Worm (Caenorhabditis elegans) whole organism, young adult: Measurements from ENCODE around the gene rme-2.

Experiments
- B0261.1 ChIP-seq: sonication (generic microtip); optimal IDR thresholded peaks from 2 replicates; lab custom pipeline; 2016; ENCODE audit warnings: mild to moderate bottlenecking, missing genetic modification characterization, moderate library complexity, missing compliant biosample characterization
- F10E7.11 ChIP-seq: sonication (generic microtip); optimal IDR thresholded peaks from 2 replicates; lab custom pipeline; 2017; ENCODE audit warnings: mild to moderate bottlenecking, missing genetic modification characterization, moderate library complexity, missing compliant biosample characterization
- F22D6.2 ChIP-seq: sonication (generic microtip); optimal IDR thresholded peaks from 2 replicates; lab custom pipeline; 2016; ENCODE audit warnings: mild to moderate bottlenecking, missing genetic modification characterization, missing compliant biosample characterization
- F39B2.1 ChIP-seq: fragments of 200-800 bp; sonication (Bioruptor generic); IDR thresholded peaks from 2 replicates; pipeline ENCODE4 v1.3.6; 2022; ENCODE audit warnings: missing genetic modification reagents, missing genetic modification characterization, missing compliant biosample characterization
- F49E8.2 ChIP-seq: sonication (generic microtip); optimal IDR thresholded peaks from 3 replicates; lab custom pipeline; 2017; ENCODE audit warnings: missing genetic modification characterization, mild to moderate bottlenecking, missing compliant biosample characterization, antibody characterized with exemption, moderate library complexity; ENCODE audit not compliant: insufficient read depth
- F57C9.4 ChIP-seq: sonication (generic microtip); optimal IDR thresholded peaks from 2 replicates; lab custom pipeline; 2017; ENCODE audit warnings: mild to moderate bottlenecking, missing genetic modification characterization, missing compliant biosample characterization
- K12H6.12 ChIP-seq: fragments of 200-800 bp; sonication (Bioruptor generic); optimal IDR thresholded peaks from 2 replicates; lab custom pipeline; 2018; ENCODE audit warnings: mild to moderate bottlenecking, missing genetic modification characterization, missing compliant biosample characterization
- T26A5.8 ChIP-seq: sonication (generic microtip); optimal IDR thresholded peaks from 2 replicates; lab custom pipeline; 2016; ENCODE audit warnings: missing genetic modification characterization, missing compliant biosample characterization
- Y53G8AR.9 ChIP-seq: fragments of 200-800 bp; sonication (Bioruptor generic); conservative IDR thresholded peaks from 2 replicates; pipeline ENCODE4 v1.3.6; 2022; ENCODE audit warnings: missing genetic modification reagents, missing genetic modification characterization, missing compliant biosample characterization
- Y56A3A.18 ChIP-seq: fragments of 200-800 bp; sonication (Bioruptor generic); IDR thresholded peaks from 2 replicates; pipeline ENCODE4 v1.3.6; 2022; ENCODE audit warnings: missing genetic modification reagents, missing genetic modification characterization, missing compliant biosample characterization
- Y67H2A.10 ChIP-seq: fragments of 200-800 bp; sonication (Bioruptor generic); conservative IDR thresholded peaks from 2 replicates; pipeline ENCODE4 v1.3.6; 2022; ENCODE audit warnings: missing genetic modification reagents, missing genetic modification characterization, missing compliant biosample characterization
- Y95B8A.8 ChIP-seq: fragments of 200-800 bp; sonication (Bioruptor generic); IDR thresholded peaks from 2 replicates; pipeline ENCODE4 v1.3.6; 2022; ENCODE audit warnings: missing genetic modification reagents, missing genetic modification characterization, missing compliant biosample characterization
- atf-7 ChIP-seq: sonication (generic microtip); optimal IDR thresholded peaks from 2 replicates; lab custom pipeline; 2017; ENCODE audit warnings: mild to moderate bottlenecking, missing genetic modification characterization, missing compliant biosample characterization
- attf-3 ChIP-seq: fragments of 200-800 bp; sonication (Bioruptor generic); conservative IDR thresholded peaks from 2 replicates; pipeline ENCODE4 v1.3.6; 2022; ENCODE audit warnings: missing genetic modification reagents, missing genetic modification characterization, missing compliant biosample characterization
- bed-2 ChIP-seq: fragments of 200-800 bp; sonication (Bioruptor generic); IDR thresholded peaks from 2 replicates; pipeline ENCODE4 v1.3.6; 2022; ENCODE audit warnings: missing genetic modification reagents, missing genetic modification characterization, missing compliant biosample characterization
- ceh-58 ChIP-seq: fragments of 200-800 bp; sonication (Bioruptor generic); IDR thresholded peaks from 2 replicates; pipeline ENCODE4 v1.3.6; 2022; ENCODE audit warnings: missing genetic modification characterization, missing compliant biosample characterization
- ceh-91 ChIP-seq: fragments of 200-800 bp; sonication (Bioruptor generic); IDR thresholded peaks from 2 replicates; pipeline ENCODE4 v1.3.6; 2022; ENCODE audit warnings: missing genetic modification reagents, missing genetic modification characterization, missing compliant biosample characterization
- dpl-1 ChIP-seq: fragments of 150-350 bp; optimal IDR thresholded peaks from 2 replicates; lab custom pipeline; 2014; ENCODE audit warnings: missing biosample characterization, missing genetic modification reagents, missing genetic modification characterization
- egl-18 ChIP-seq: fragments of 200-800 bp; sonication (Bioruptor generic); IDR thresholded peaks from 2 replicates; pipeline ENCODE4 v1.3.6; 2022; ENCODE audit warnings: missing genetic modification reagents, missing genetic modification characterization, missing compliant biosample characterization
- egl-44 ChIP-seq: fragments of 200-800 bp; sonication (Bioruptor generic); IDR thresholded peaks from 2 replicates; pipeline ENCODE4 v1.3.6; 2022; ENCODE audit warnings: missing genetic modification reagents, missing genetic modification characterization, missing compliant biosample characterization
- ekl-4 ChIP-seq: fragments of 200-800 bp; sonication (Bioruptor generic); IDR thresholded peaks from 2 replicates; pipeline ENCODE4 v1.3.6; 2022; ENCODE audit warnings: missing genetic modification reagents, missing genetic modification characterization, missing compliant biosample characterization
- ets-4 ChIP-seq: fragments of 200-800 bp; sonication (Bioruptor generic); optimal IDR thresholded peaks from 2 replicates; lab custom pipeline; 2018; ENCODE audit warnings: mild to moderate bottlenecking, missing genetic modification characterization, missing compliant biosample characterization
- him-1 ChIP-seq: sonication (generic microtip); optimal IDR thresholded peaks from 2 replicates; lab custom pipeline; 2016; ENCODE audit warnings: missing genotype, missing genetic modification reagents, missing genetic modification characterization, missing compliant biosample characterization
- hmg-1.2 ChIP-seq: fragments of 200-800 bp; sonication (Bioruptor generic); IDR thresholded peaks from 2 replicates; pipeline ENCODE4 v1.3.6; 2022; ENCODE audit warnings: missing genetic modification reagents, missing genetic modification characterization, missing compliant biosample characterization
- hmg-20 ChIP-seq: fragments of 200-800 bp; sonication (Bioruptor generic); IDR thresholded peaks from 2 replicates; pipeline ENCODE4 v1.3.6; 2022; ENCODE audit warnings: missing genetic modification reagents, missing genetic modification characterization, missing compliant biosample characterization
- hrde-1 ChIP-seq: sonication (generic microtip); optimal IDR thresholded peaks from 2 replicates; lab custom pipeline; 2016; ENCODE audit warnings: missing genetic modification characterization, mild to moderate bottlenecking, missing compliant biosample characterization, moderate library complexity, missing genotype, missing genetic modification reagents, borderline replicate concordance
- hsf-1 ChIP-seq: fragments of 200-800 bp; sonication (Bioruptor generic); IDR thresholded peaks from 2 replicates; pipeline ENCODE4 v1.3.6; 2022; ENCODE audit warnings: missing genetic modification reagents, missing genetic modification characterization, missing compliant biosample characterization
- let-607 ChIP-seq, 2 experiments: fragments of 200-800 bp in 1 of 2; sonication (Bioruptor generic) in 1 of 2; sonication (generic microtip) in 1 of 2; optimal IDR thresholded peaks; 2 replicates each; lab custom pipeline; 2016 to 2018; ENCODE audit warnings: mild to moderate bottlenecking in 2 of 2, missing compliant biosample characterization in 2 of 2, missing genetic modification characterization in 2 of 2, moderate library complexity in 2 of 2, missing genotype in 1 of 2
- lin-54 ChIP-seq: fragments of 200-800 bp; sonication (Bioruptor generic); optimal IDR thresholded peaks from 2 replicates; lab custom pipeline; 2018; ENCODE audit warnings: mild to moderate bottlenecking, missing genetic modification characterization, missing compliant biosample characterization
- lir-1 ChIP-seq: fragments of 200-800 bp; sonication (Bioruptor generic); conservative IDR thresholded peaks from 2 replicates; pipeline ENCODE4 v1.3.6; 2022; ENCODE audit warnings: missing genetic modification reagents, missing genetic modification characterization, missing compliant biosample characterization
- madf-3 ChIP-seq: fragments of 200-800 bp; sonication (Bioruptor generic); IDR thresholded peaks from 2 replicates; pipeline ENCODE4 v1.3.6; 2022; ENCODE audit warnings: missing genetic modification reagents, missing genetic modification characterization, missing compliant biosample characterization
- nfya-1 ChIP-seq: sonication (generic microtip); optimal IDR thresholded peaks from 2 replicates; lab custom pipeline; 2017; ENCODE audit warnings: antibody characterized with exemption, missing compliant biosample characterization, missing genetic modification characterization, borderline replicate concordance; ENCODE audit not compliant: insufficient read depth
- nfya-2 ChIP-seq: fragments of 200-800 bp; sonication (Bioruptor generic); IDR thresholded peaks from 2 replicates; pipeline ENCODE4 v1.3.6; 2022; ENCODE audit warnings: missing genetic modification reagents, missing genetic modification characterization, missing compliant biosample characterization
- nfyb-1 ChIP-seq: fragments of 200-800 bp; sonication (Bioruptor generic); IDR thresholded peaks from 2 replicates; pipeline ENCODE4 v1.3.6; 2022; ENCODE audit warnings: missing genetic modification reagents, missing genetic modification characterization, missing compliant biosample characterization
- nhr-120 ChIP-seq: fragments of 200-800 bp; sonication (Bioruptor generic); IDR thresholded peaks from 2 replicates; pipeline ENCODE4 v1.3.6; 2022; ENCODE audit warnings: missing genetic modification characterization, missing compliant biosample characterization
- nhr-90 ChIP-seq: sonication (generic microtip); optimal IDR thresholded peaks from 2 replicates; lab custom pipeline; 2016; ENCODE audit warnings: missing genotype, mild to moderate bottlenecking, missing genetic modification characterization, missing compliant biosample characterization
- pha-4 ChIP-seq: fragments of 150-350 bp; sonication (generic microtip); optimal IDR thresholded peaks from 2 replicates; lab custom pipeline; 2014; ENCODE audit warnings: missing biosample characterization, missing genetic modification reagents, missing genetic modification characterization
- repo-1 ChIP-seq: sonication (generic microtip); optimal IDR thresholded peaks from 2 replicates; lab custom pipeline; 2017; ENCODE audit warnings: mild to moderate bottlenecking, missing genetic modification characterization, missing compliant biosample characterization
- rpc-1 ChIP-seq, 2 experiments: fragments of 150-350 bp in 1 of 2; sonication (generic microtip) in 1 of 2; optimal IDR thresholded peaks; 2 replicates each; lab custom pipeline; 2014 to 2018; ENCODE audit warnings: missing biosample characterization in 1 of 2, missing genetic modification characterization in 1 of 2, missing genetic modification reagents in 1 of 2, missing genotype in 1 of 2
- sea-2 ChIP-seq: fragments of 200-800 bp; sonication (Bioruptor generic); IDR thresholded peaks from 2 replicates; pipeline ENCODE4 v1.3.6; 2022; ENCODE audit warnings: missing genetic modification characterization, missing compliant biosample characterization
- snpc-1.3 ChIP-seq: sonication (generic microtip); optimal IDR thresholded peaks from 2 replicates; lab custom pipeline; 2017; ENCODE audit warnings: missing genetic modification characterization, mild to moderate bottlenecking, missing compliant biosample characterization, antibody characterized with exemption, moderate library complexity, missing genotype, missing genetic modification reagents; ENCODE audit not compliant: insufficient read depth
- somi-1 ChIP-seq: fragments of 200-800 bp; sonication (Bioruptor generic); optimal IDR thresholded peaks from 2 replicates; lab custom pipeline; 2018; ENCODE audit warnings: mild to moderate bottlenecking, missing genetic modification characterization, missing compliant biosample characterization
- sptf-2 ChIP-seq: fragments of 200-800 bp; sonication (Bioruptor generic); optimal IDR thresholded peaks from 2 replicates; lab custom pipeline; 2018; ENCODE audit warnings: mild to moderate bottlenecking, missing genetic modification characterization, missing compliant biosample characterization
- tbp1 ChIP-seq: fragments of 200-800 bp; sonication (Bioruptor generic); optimal IDR thresholded peaks from 2 replicates; lab custom pipeline; 2018; ENCODE audit warnings: mild to moderate bottlenecking, missing genetic modification characterization, missing compliant biosample characterization
- tlf-1 ChIP-seq: fragments of 200-800 bp; sonication (Bioruptor generic); optimal IDR thresholded peaks from 2 replicates; lab custom pipeline; 2018; ENCODE audit warnings: mild to moderate bottlenecking, missing genetic modification characterization, missing compliant biosample characterization
- unc-62 ChIP-seq: fragments of 150-350 bp; optimal IDR thresholded peaks from 2 replicates; lab custom pipeline; 2014; ENCODE audit warnings: missing biosample characterization, missing genetic modification reagents, missing genetic modification characterization
- zim-3 ChIP-seq: sonication (generic microtip); optimal IDR thresholded peaks from 2 replicates; lab custom pipeline; 2017; ENCODE audit warnings: mild to moderate bottlenecking, missing genetic modification characterization, moderate library complexity, missing compliant biosample characterization
- ztf-25 ChIP-seq: fragments of 200-800 bp; sonication (Bioruptor generic); IDR thresholded peaks from 2 replicates; pipeline ENCODE4 v1.3.6; 2022; ENCODE audit warnings: missing genetic modification reagents, missing genetic modification characterization, missing compliant biosample characterization

Gene rme-2

ce11 chrIV:5473098-5473497 is 3.3 kb downstream of the rme-2 start (continued):
- TF ChIP-seq ets-4 (no peak), lin-54 (GFP tag; lab: Kevin White, UChicago) (peak; percentile 39), dpl-1 (GFP tag; lab: Kevin White, UChicago) (no peak), ceh-91 (GFP tag; lab: Robert Waterston, UW) (0 out of 2 replicates have a peak, but pooled peaks have one; percentile 20), F39B2.1 (GFP tag; lab: Robert Waterston, UW) (no peak; the same call in 1 of the 2 replicates), attf-3 (GFP tag; lab: Robert Waterston, UW) (no peak), nfya-2 (GFP tag; lab: Robert Waterston, UW) (no peak; the same call in 1 of the 2 replicates), B0261.1 (tag; lab: Kevin White, UChicago) (no peak), him-1 (no peak), madf-3 (no peak), hsf-1 (GFP tag; lab: Robert Waterston, UW) (peak; percentile 25; the same call in 1 of the 2 replicates), nfyb-1 (GFP tag; lab: Robert Waterston, UW) (0 out of 2 replicates have a peak, but pooled peaks have one; percentile 8), snpc-1.3 (tag; lab: Kevin White, UChicago) (peak; percentile 67), atf-7 (tag; lab: Kevin White, UChicago) (no peak), nfya-1 (no peak), Y53G8AR.9 (peak; percentile 74; the same call in 1 of the 2 replicates), Y67H2A.10 (no peak), repo-1 (no peak), sea-2 (GFP tag; lab: Robert Waterston, UW) (no peak), Y56A3A.18 (GFP tag; lab: Robert Waterston, UW) (no peak), egl-44 (GFP tag; lab: Robert Waterston, UW) (no peak), K12H6.12 (tag; lab: Kevin White, UChicago) (no peak), nhr-120 (GFP tag; lab: Robert Waterston, UW) (no peak), tlf-1 (GFP tag; lab: Kevin White, UChicago) (peak; percentile 11), sptf-2 (GFP tag; lab: Kevin White, UChicago) (no peak), bed-2 (GFP tag; lab: Robert Waterston, UW) (no peak), nhr-90 (tag; lab: Kevin White, UChicago) (no peak), hmg-20 (no peak; the same call in 1 of the 2 replicates), lir-1 (GFP tag; lab: Robert Waterston, UW) (0 out of 2 replicates have a peak, but pooled peaks have one; percentile 48), ztf-25 (no peak), F10E7.11 (tag; lab: Kevin White, UChicago) (no peak), unc-62 (no peak), F57C9.4 (tag; lab: Kevin White, UChicago) (no peak), zim-3 (no peak), T26A5.8 (no peak), Y95B8A.8 (GFP tag; lab: Robert Waterston, UW) (0 out of 2 replicates have a peak, but pooled peaks have one; percentile 60), rpc-1 (optimal IDR thresholded peaks at IDR 0.05; lab: Kevin White, UChicago) (no peak), rpc-1 (tag; optimal IDR thresholded peaks at IDR 0.05; lab: Kevin White, UChicago) (no peak), let-607 (tag; optimal IDR thresholded peaks at IDR 0.05; lab: Kevin White, UChicago) (no peak), F22D6.2 (tag; lab: Kevin White, UChicago) (no peak), egl-18 (GFP tag; lab: Robert Waterston, UW) (no peak), tbp1 (GFP tag; lab: Kevin White, UChicago) (peak; percentile 31), F49E8.2 (peak; percentile 57), pha-4 (tag; lab: Kevin White, UChicago) (no peak), somi-1 (no peak), hrde-1 (peak; percentile 79), hmg-1.2 (GFP tag; lab: Robert Waterston, UW) (peak; percentile 43), ekl-4 (peak; percentile 48; the same call in 1 of the 2 replicates), ceh-58 (GFP tag; lab: Robert Waterston, UW) (no peak)
